Fruit fly (Drosophila melanogaster): ENCODE data around the gene CG13760.

Gene CG13760

DNA sequence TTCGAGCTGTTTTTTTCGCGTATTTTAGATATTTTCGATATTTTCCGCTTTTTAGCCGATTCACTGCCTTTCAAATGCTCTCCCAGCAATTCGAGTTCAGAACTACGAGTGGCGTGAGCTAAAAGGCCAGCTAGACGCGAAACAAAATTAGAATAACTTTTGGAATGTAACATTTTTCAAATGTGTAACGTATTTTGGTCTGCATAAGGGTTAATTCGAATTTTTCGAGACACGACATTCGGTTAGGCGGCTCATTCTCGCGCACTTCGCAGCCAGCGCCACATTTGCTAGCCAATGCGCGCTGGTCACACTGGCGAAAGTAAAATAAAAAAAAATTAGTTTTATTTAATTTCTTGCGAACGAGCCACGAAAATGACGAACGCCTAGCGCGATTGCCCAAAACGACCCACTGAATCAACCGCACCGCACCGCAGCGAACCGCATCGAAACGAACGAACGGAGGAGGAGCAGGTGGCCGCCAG is 39.1 kb upstream of the CG13760 start, which contains the start of the genes brv3 and Pi4KIIIalpha (continued):
- TF ChIP-seq az2 (GFP tag; optimal IDR thresholded peaks at IDR 0.05) (no peak), CG1832 (GFP tag; optimal IDR thresholded peaks at IDR 0.05) (no peak), lmd (GFP tag; IDR thresholded peaks at IDR 0.05) (no peak), Six4 (GFP tag; optimal IDR thresholded peaks at IDR 0.05) (no peak), CG11723 (GFP tag; optimal IDR thresholded peaks at IDR 0.05) (no peak), CG2678 (tag; optimal IDR thresholded peaks at IDR 0.05) (no peak), CG10654 (GFP tag; optimal IDR thresholded peaks at IDR 0.05) (no peak), B-H1 (GFP tag; IDR thresholded peaks at IDR 0.05) (no peak), Mrtf (GFP tag; IDR thresholded peaks at IDR 0.05) (no peak), pum (GFP tag; optimal IDR thresholded peaks at IDR 0.05) (no peak), CG2202 (tag; optimal IDR thresholded peaks at IDR 0.05) (no peak), lola (GFP tag; optimal IDR thresholded peaks at IDR 0.05) (no peak), B-H2 (GFP tag; optimal IDR thresholded peaks at IDR 0.05) (no peak), CG32772 (GFP tag; IDR thresholded peaks at IDR 0.05) (peak; percentile 41; the same call in 1 of the 2 replicates), Xbp1 (GFP tag; optimal IDR thresholded peaks at IDR 0.05) (no peak), nau (GFP tag; optimal IDR thresholded peaks at IDR 0.05) (no peak), CG3281 (GFP tag; optimal IDR thresholded peaks at IDR 0.05) (no peak), CG31224 (GFP tag; IDR thresholded peaks at IDR 0.05) (no peak), CG11504 (tag; optimal IDR thresholded peaks at IDR 0.05) (no peak), Jarid2 (GFP tag; optimal IDR thresholded peaks at IDR 0.05) (no peak), insv (GFP tag; optimal IDR thresholded peaks at IDR 0.05) (no peak), tx (GFP tag; optimal IDR thresholded peaks at IDR 0.05) (no peak), CG4617 (GFP tag; optimal IDR thresholded peaks at IDR 0.05; ENCODE audit: borderline replicate concordance) (peak; percentile 71), CG33213 (GFP tag; optimal IDR thresholded peaks at IDR 0.05) (no peak), Kr (GFP tag; optimal IDR thresholded peaks at IDR 0.05) (no peak), CG31388 (GFP tag; optimal IDR thresholded peaks at IDR 0.05) (no peak), CG12942 (GFP tag; optimal IDR thresholded peaks at IDR 0.05) (no peak), sd (tag; optimal IDR thresholded peaks at IDR 0.05) (no peak), cas (GFP tag; IDR thresholded peaks at IDR 0.05) (no peak), Trl (optimal IDR thresholded peaks at IDR 0.05) (no peak), Trl (GFP tag; optimal IDR thresholded peaks at IDR 0.05) (no peak), vvl (GFP tag; IDR thresholded peaks at IDR 0.05) (no peak), Oaz (GFP tag; IDR thresholded peaks at IDR 0.05) (no peak), CG17361 (GFP tag; IDR thresholded peaks at IDR 0.05) (no peak), Ets65A (GFP tag) (no peak), Opbp (GFP tag; IDR thresholded peaks at IDR 0.05; ENCODE audit: partially characterized antibody) (peak; percentile 46; the same call in 1 of the 3 replicates), yki (optimal IDR thresholded peaks at IDR 0.05) (no peak), bab2 (GFP tag; optimal IDR thresholded peaks at IDR 0.05) (no peak), hth (optimal IDR thresholded peaks at IDR 0.05) (no peak), onecut (GFP tag; IDR thresholded peaks at IDR 0.05) (no peak), CG9727 (GFP tag; optimal IDR thresholded peaks at IDR 0.05) (no peak), CG30403 (GFP tag; optimal IDR thresholded peaks at IDR 0.05) (no peak), CG17328 (GFP tag; IDR thresholded peaks at IDR 0.05) (no peak), gcm2 (GFP tag; optimal IDR thresholded peaks at IDR 0.05) (no peak), org-1 (GFP tag; optimal IDR thresholded peaks at IDR 0.05) (no peak), fd64A (GFP tag; optimal IDR thresholded peaks at IDR 0.05) (no peak), CG18619 (GFP tag; optimal IDR thresholded peaks at IDR 0.05) (no peak), CG17912 (GFP tag; optimal IDR thresholded peaks at IDR 0.05) (no peak), NfI (GFP tag; optimal IDR thresholded peaks at IDR 0.05) (no peak), mld (GFP tag; IDR thresholded peaks at IDR 0.05; ENCODE audit: partially characterized antibody) (no peak), CG34422 (GFP tag; IDR thresholded peaks at IDR 0.05) (0 out of 3 replicates have a peak, but pooled peaks have one; percentile 16), pb (GFP tag; optimal IDR thresholded peaks at IDR 0.05) (no peak), CG14014 (GFP tag; IDR thresholded peaks at IDR 0.05) (no peak)

All from whole organism, embryonic.